Worm (Caenorhabditis elegans): Measurements from ENCODE around the gene F36A4.4.

The F36A4.4 gene

ce11 chrIV:4259433-4259832, 8.0 kb upstream of the F36A4.4 start:
- TF ChIP-seq W03F9.2 (tag; optimal IDR thresholded peaks at IDR 0.05): no peak
- no peak for TF ChIP-seq dao-5 (tag; optimal IDR thresholded peaks at IDR 0.05)
- TF ChIP-seq him-1 (tag; optimal IDR thresholded peaks at IDR 0.05): no peak

DNA sequence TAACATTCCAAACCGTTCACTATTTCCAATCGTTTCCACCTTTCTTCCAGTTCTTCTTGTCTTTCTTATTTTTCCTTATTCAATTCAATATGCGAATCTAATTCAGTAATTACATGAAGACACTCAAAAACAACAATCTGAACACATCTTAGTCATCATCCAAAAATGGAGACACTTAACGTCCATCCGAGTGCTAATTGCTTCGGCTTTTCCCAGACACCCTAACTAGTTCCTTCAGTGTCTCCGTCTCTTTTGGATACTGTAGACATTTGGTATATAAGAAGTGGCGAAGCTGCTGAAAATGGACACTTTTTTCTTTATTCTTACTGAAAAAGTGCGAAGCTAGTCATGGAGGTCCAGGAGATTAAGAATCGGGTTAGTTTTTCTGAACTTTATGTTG, 4.4 kb upstream of the F36A4.4 start, which contains the start of gene col-33:
col-33 (plus strand) TSS at position 301 of the 400 bp plus-strand sequence.
- TF ChIP-seq dao-5 (tag; optimal IDR thresholded peaks at IDR 0.05): no peak
- no peak for TF ChIP-seq W03F9.2 (tag; optimal IDR thresholded peaks at IDR 0.05)
- TF ChIP-seq him-1 (tag; optimal IDR thresholded peaks at IDR 0.05): no peak

DNA sequence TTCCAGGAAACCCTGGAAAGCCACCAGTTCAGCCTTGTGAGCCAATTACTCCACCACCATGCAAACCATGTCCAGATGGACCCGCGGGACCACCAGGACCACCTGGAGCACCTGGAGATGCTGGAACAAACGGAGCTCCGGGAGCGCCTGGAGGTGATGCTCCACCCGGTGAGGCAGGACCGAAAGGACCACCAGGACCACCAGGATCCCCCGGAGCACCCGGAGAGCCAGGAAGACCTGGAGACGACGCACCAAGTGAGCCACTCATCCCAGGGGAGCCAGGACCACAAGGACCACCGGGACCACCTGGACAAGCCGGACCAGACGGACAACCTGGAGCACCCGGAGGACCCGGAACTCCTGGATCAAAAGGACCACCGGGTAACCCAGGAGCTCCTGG, 2.8 kb upstream of the F36A4.4 start:
- TF ChIP-seq him-1 (tag; optimal IDR thresholded peaks at IDR 0.05) (no peak), dao-5 (tag; optimal IDR thresholded peaks at IDR 0.05) (no peak), W03F9.2 (tag; optimal IDR thresholded peaks at IDR 0.05) (no peak)

DNA sequence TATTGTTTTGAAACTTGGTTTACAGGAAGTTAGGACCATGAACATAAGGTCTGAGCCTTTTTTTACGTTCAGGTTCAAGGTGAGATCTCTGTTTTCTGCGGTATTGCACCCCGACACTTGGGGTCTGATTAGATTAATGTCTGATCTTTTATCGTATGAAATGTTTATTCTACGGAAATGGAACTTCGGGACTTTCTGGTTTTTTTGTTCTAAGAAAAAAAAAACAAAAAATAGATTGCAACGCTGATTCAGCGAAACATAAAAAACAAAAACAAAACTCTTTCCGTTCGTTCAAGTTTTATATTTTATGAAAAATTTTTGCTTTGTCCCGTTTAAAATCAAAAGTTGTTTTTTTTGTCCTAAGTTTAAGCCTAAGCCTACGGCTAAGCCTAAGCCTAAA, 2.2 kb upstream of the F36A4.4 start, which contains the start of gene F36A4.5:
F36A4.5 (plus strand) TSS at position 301 of the 400 bp plus-strand sequence.
- TF ChIP-seq dao-5 (tag; optimal IDR thresholded peaks at IDR 0.05) (no peak), W03F9.2 (tag; optimal IDR thresholded peaks at IDR 0.05) (no peak), him-1 (tag; optimal IDR thresholded peaks at IDR 0.05) (no peak)

ce11 chrIV:4265951-4266350, 1.5 kb upstream of the F36A4.4 start:
- TF ChIP-seq him-1 (tag; optimal IDR thresholded peaks at IDR 0.05) (no peak), W03F9.2 (tag; optimal IDR thresholded peaks at IDR 0.05) (no peak), dao-5 (tag; optimal IDR thresholded peaks at IDR 0.05) (no peak)

ce11 chrIV:4269308-4269707, 1.9 kb downstream of the F36A4.4 start, which contains the start of gene F36A4.3:
TSS of gene F36A4.3 (plus strand) at chrIV:4269608.
- no peak for TF ChIP-seq dao-5 (tag; optimal IDR thresholded peaks at IDR 0.05)

- TF ChIP-seq him-1 (tag; optimal IDR thresholded peaks at IDR 0.05) (no peak), W03F9.2 (tag; optimal IDR thresholded peaks at IDR 0.05) (no peak), dao-5 (tag; optimal IDR thresholded peaks at IDR 0.05) (no peak)
These were observed 3.5 kb downstream of the F36A4.4 start, which contains the start of gene F36A4.2 for ce11 chrIV:4270925-4271324. TSS of gene F36A4.2 (plus strand) at chrIV:4271225.

ce11 chrIV:4272167-4272566, 4.7 kb downstream of the F36A4.4 start, which contains the start of gene F36A4.1:
TSS of gene F36A4.1 (plus strand) at chrIV:4272467.
- TF ChIP-seq dao-5 (tag; optimal IDR thresholded peaks at IDR 0.05) (no peak), W03F9.2 (tag; optimal IDR thresholded peaks at IDR 0.05) (no peak), him-1 (tag; optimal IDR thresholded peaks at IDR 0.05) (no peak)

DNA sequence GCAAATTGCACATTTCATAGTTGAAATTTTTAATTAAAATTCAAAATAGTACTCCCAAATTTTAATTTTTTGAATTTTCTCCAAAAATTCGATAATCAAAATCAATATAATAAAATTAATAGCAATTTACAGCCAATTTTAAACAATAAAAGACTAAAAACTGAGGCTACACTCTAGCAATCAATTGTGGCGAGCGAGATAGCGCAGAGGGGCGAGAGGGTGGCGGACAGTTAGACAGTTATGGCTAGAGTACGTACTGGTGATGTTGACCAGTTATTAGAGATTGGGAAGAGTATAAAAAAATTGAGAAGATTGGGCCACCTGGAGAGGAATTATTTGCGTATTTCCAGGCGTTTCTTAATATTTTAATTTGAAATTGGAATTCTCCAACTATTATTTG, 10.3 kb downstream of the F36A4.4 start, which contains the start of gene nhr-78:
nhr-78 (minus strand) TSS at position 182 of the 400 bp plus-strand sequence.
- TF ChIP-seq him-1 (tag; optimal IDR thresholded peaks at IDR 0.05): no peak
- no peak for TF ChIP-seq W03F9.2 (tag; optimal IDR thresholded peaks at IDR 0.05)
- TF ChIP-seq dao-5 (tag; optimal IDR thresholded peaks at IDR 0.05): no peak

DNA sequence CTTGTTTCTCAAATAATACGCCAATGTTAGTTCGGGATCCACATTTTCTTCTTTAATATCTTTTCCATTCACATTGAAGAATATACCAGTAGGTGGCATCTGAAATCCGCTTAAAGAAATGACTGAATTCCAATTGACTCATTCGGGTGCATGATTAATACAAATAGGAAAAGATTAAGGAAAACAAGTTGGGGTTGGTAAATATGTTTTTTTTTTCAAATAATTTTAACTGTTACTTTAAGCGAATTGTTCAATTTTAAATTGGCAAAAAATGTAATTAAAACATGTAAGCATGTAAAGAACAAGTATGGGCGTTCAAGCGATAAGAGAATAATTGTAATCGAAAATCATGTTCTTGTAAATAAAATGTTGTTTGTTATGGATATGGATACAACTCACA, 16.6 kb downstream of the F36A4.4 start, which contains the start of gene F15E6.6:
F15E6.6 (minus strand) TSS at position 101 of the 400 bp plus-strand sequence.
- TF ChIP-seq him-1 (tag; optimal IDR thresholded peaks at IDR 0.05): no peak
- TF ChIP-seq W03F9.2 (tag; optimal IDR thresholded peaks at IDR 0.05): no peak
- TF ChIP-seq dao-5 (tag; optimal IDR thresholded peaks at IDR 0.05): no peak

DNA sequence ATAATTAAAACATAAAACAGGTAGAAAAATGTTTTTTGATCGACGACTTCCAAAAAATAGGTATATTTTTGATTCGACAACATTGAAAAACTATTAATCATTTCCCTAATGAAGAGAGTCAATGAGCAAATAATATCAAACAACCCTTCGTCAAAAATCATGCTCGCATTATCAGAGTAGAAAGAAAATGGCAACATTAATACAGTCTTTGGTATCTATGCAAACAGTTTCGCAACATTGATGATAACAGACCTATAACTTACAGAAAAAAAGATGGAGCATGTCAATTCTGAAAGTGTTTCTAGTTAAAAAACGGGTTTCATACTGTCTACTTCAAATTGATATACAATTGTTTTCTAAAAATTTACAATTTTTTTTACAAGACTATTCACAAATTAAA, 17.6 kb downstream of the F36A4.4 start:
- TF ChIP-seq W03F9.2 (tag; optimal IDR thresholded peaks at IDR 0.05): no peak
- no peak for TF ChIP-seq dao-5 (tag; optimal IDR thresholded peaks at IDR 0.05)
- TF ChIP-seq him-1 (tag; optimal IDR thresholded peaks at IDR 0.05): no peak

DNA sequence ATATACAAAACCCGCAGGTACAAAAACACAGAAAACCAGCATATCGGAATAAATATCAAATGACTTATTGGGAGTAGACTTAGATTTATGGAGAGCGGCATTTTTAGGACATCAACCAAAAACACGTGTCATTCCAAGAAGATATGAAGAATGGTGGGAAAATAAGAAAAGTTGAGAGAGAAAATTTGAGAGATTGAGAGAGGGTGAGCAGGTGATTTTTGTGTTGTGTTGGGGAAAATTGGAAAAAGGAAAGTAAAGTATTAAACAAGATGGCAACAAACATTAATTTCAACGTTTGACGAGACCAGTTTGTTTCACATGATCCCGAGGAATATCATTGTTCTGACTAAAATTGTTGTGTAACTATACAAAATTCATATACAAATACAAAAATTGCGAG, 20.9 kb downstream of the F36A4.4 start, which contains the start of gene srv-4:
srv-4 (minus strand) TSS at position 101 of the 400 bp plus-strand sequence.
- no peak for TF ChIP-seq dao-5 (tag; optimal IDR thresholded peaks at IDR 0.05)
- no peak for TF ChIP-seq him-1 (tag; optimal IDR thresholded peaks at IDR 0.05)
- TF ChIP-seq W03F9.2 (tag; optimal IDR thresholded peaks at IDR 0.05): no peak

DNA sequence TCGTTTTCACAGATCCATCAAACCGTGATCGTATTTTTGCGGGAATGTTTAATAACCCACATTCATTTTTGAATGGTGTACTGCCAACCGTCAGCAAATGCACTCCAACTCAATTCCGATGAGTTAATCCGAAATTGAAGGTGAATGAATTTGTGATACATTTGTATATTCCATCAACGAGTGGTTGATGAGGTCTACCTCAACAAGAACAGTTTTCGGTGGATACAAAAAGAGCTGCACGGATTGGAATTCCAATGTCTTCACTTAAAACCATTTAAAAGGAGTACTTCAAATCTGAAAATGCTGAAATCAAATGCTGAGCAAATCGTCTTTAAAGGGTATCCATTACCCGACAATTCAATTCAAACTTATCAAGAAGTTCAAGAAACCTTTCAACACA, 21.8 kb downstream of the F36A4.4 start, which contains the start of gene F15E6.5:
F15E6.5 (plus strand) TSS at position 301 of the 400 bp plus-strand sequence.
- no peak for TF ChIP-seq dao-5 (tag; optimal IDR thresholded peaks at IDR 0.05)

ce11 chrIV:4290472-4290871, 23.1 kb downstream of the F36A4.4 start, which contains the start of gene dct-7:
TSS of gene dct-7 (minus strand) at chrIV:4290572.
- TF ChIP-seq dao-5 (tag; optimal IDR thresholded peaks at IDR 0.05): no peak
- no peak for TF ChIP-seq W03F9.2 (tag; optimal IDR thresholded peaks at IDR 0.05)
- no peak for TF ChIP-seq him-1 (tag; optimal IDR thresholded peaks at IDR 0.05)

DNA sequence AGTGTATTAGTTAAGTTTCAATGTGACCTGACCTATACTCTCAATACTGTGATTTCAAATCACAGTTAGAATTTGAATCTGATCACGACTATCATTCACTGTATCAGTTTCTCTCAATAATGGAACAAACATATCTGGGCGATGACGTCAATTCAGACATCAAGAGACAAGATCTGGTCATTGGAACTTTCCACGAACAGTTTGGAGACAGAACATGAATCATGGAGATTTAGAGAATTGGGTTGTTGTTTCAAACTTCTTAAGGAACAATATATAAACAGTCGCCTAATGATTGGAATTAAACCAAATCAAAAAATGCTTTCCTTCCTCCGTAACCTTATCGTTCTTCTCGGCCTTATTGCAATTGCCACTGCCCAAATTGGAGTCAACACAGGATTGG, 23.8 kb downstream of the F36A4.4 start, which contains the start of gene F15E6.4:
F15E6.4 (plus strand) TSS at position 301 of the 400 bp plus-strand sequence.
- TF ChIP-seq W03F9.2 (tag; optimal IDR thresholded peaks at IDR 0.05) (no peak), dao-5 (tag; optimal IDR thresholded peaks at IDR 0.05) (no peak), him-1 (tag; optimal IDR thresholded peaks at IDR 0.05) (no peak)

Data from whole organism, L4/young adult.